Fruit fly (Drosophila melanogaster) whole organism, embryonic: ENCODE results near the gene CG10300.

ENCODE experiments used
- Antp ChIP-seq: fragments of 200-800 bp; sonication (Bioruptor generic); optimal IDR thresholded peaks from 3 replicates; lab custom pipeline; 2016; ENCODE audit warnings: missing biosample characterization, missing genetic modification characterization
- C15 ChIP-seq: fragments of 200-800 bp; sonication (Bioruptor generic); IDR thresholded peaks from 3 replicates; pipeline ENCODE4 v1.3.6; 2022; ENCODE audit warnings: missing biosample characterization, missing genetic modification characterization
- CG10209 ChIP-seq: fragments of 200-800 bp; sonication (Bioruptor generic); optimal IDR thresholded peaks from 3 replicates; lab custom pipeline; 2017; ENCODE audit warnings: missing biosample characterization, mild to moderate bottlenecking, missing genetic modification characterization, missing genetic modification reagents
- CG11696 ChIP-seq: fragments of 200-800 bp; sonication (Bioruptor generic); IDR thresholded peaks from 2 replicates; pipeline ENCODE4 v1.3.6; 2022; ENCODE audit warnings: missing biosample characterization, missing genetic modification characterization
- CG12659 ChIP-seq: fragments of 200-800 bp; sonication (Bioruptor generic); optimal IDR thresholded peaks from 3 replicates; lab custom pipeline; 2017; ENCODE audit warnings: mild to moderate bottlenecking, missing biosample characterization, missing genetic modification reagents, missing genetic modification characterization
- CG13624 ChIP-seq: fragments of 200-800 bp; sonication (Bioruptor generic); optimal IDR thresholded peaks from 2 replicates; lab custom pipeline; 2016; ENCODE audit warnings: missing biosample characterization, missing genetic modification characterization
- CG1647 ChIP-seq: fragments of 200-800 bp; sonication (Bioruptor generic); optimal IDR thresholded peaks from 3 replicates; lab custom pipeline; 2016; ENCODE audit warnings: missing biosample characterization, missing genetic modification characterization
- CG17385 ChIP-seq: fragments of 200-800 bp; sonication (Bioruptor generic); optimal IDR thresholded peaks from 3 replicates; lab custom pipeline; 2018; ENCODE audit warnings: missing biosample characterization, mild to moderate bottlenecking, missing genetic modification characterization
- CG18764 ChIP-seq: fragments of 200-800 bp; sonication (Bioruptor generic); optimal IDR thresholded peaks from 3 replicates; lab custom pipeline; 2016; ENCODE audit warnings: missing biosample characterization, missing genetic modification characterization
- CG2678 ChIP-seq: fragments of 200-800 bp; sonication (Bioruptor generic); optimal IDR thresholded peaks from 3 replicates; lab custom pipeline; 2019; ENCODE audit warnings: missing biosample characterization, mild to moderate bottlenecking, missing genetic modification characterization, moderate library complexity
- CG30020 ChIP-seq: fragments of 200-800 bp; optimal IDR thresholded peaks from 2 replicates; lab custom pipeline; 2019; ENCODE audit warnings: missing biosample characterization, mild to moderate bottlenecking, missing genetic modification characterization, moderate library complexity
- CG3065 ChIP-seq: fragments of 200-800 bp; sonication (Bioruptor generic); optimal IDR thresholded peaks from 2 replicates; lab custom pipeline; 2016; ENCODE audit warnings: missing biosample characterization, missing genetic modification characterization
- CG3726 ChIP-seq: fragments of 200-800 bp; sonication (Bioruptor generic); IDR thresholded peaks from 3 replicates; pipeline ENCODE4, ENCODE4 v1.3.6; 2022; ENCODE audit warnings: missing biosample characterization, missing genetic modification characterization
- CG3838 ChIP-seq: fragments of 200-800 bp; sonication (Bioruptor generic); optimal IDR thresholded peaks from 3 replicates; lab custom pipeline; 2016; ENCODE audit warnings: missing biosample characterization, missing genetic modification characterization
- CG3995 ChIP-seq: fragments of 200-800 bp; sonication (Bioruptor generic); optimal IDR thresholded peaks from 3 replicates; lab custom pipeline; 2016; ENCODE audit warnings: missing biosample characterization, missing genetic modification characterization
- CG4328 ChIP-seq: fragments of 200-800 bp; sonication (Bioruptor generic); optimal IDR thresholded peaks from 3 replicates; lab custom pipeline; 2017; ENCODE audit warnings: missing biosample characterization, missing genetic modification reagents, missing genetic modification characterization
- CG4404 ChIP-seq: fragments of 200-800 bp; sonication (Bioruptor generic); IDR thresholded peaks from 2 replicates; pipeline ENCODE4 v1.3.6; 2022; ENCODE audit warnings: missing biosample characterization, missing genetic modification characterization
- CG5953 ChIP-seq: fragments of 200-800 bp; sonication (Bioruptor generic); IDR thresholded peaks from 2 replicates; pipeline ENCODE4 v1.3.6; 2022; ENCODE audit warnings: missing biosample characterization, missing genetic modification characterization
- CG6175 ChIP-seq: fragments of 200-800 bp; sonication (Bioruptor generic); IDR thresholded peaks from 3 replicates; pipeline ENCODE4 v1.3.6; 2022; ENCODE audit warnings: missing biosample characterization, missing genetic modification characterization
- CG6654 ChIP-seq: fragments of 200-800 bp; sonication (Bioruptor generic); optimal IDR thresholded peaks from 2 replicates; lab custom pipeline; 2017; ENCODE audit warnings: missing biosample characterization, mild to moderate bottlenecking, missing genetic modification characterization
- CG6689 ChIP-seq: fragments of 200-800 bp; sonication (Bioruptor generic); IDR thresholded peaks from 2 replicates; pipeline ENCODE4 v1.3.6; 2022; ENCODE audit warnings: missing biosample characterization, missing genetic modification characterization
- CG6791 ChIP-seq: fragments of 200-800 bp; sonication (Bioruptor generic); IDR thresholded peaks from 3 replicates; pipeline ENCODE4 v1.3.6; 2022; ENCODE audit warnings: missing biosample characterization, missing genetic modification characterization; ENCODE audit not compliant: partially characterized antibody
- CG7271 ChIP-seq: fragments of 200-800 bp; sonication (Bioruptor generic); optimal IDR thresholded peaks from 2 replicates; lab custom pipeline; 2018; ENCODE audit warnings: missing biosample characterization, mild to moderate bottlenecking, missing genetic modification characterization, moderate library complexity
- CG7745 ChIP-seq: fragments of 200-800 bp; sonication (Bioruptor generic); optimal IDR thresholded peaks from 2 replicates; lab custom pipeline; 2018; ENCODE audit warnings: missing biosample characterization, mild to moderate bottlenecking, missing genetic modification characterization, moderate library complexity
- CG9797 ChIP-seq: fragments of 200-800 bp; sonication (Bioruptor generic); optimal IDR thresholded peaks from 3 replicates; lab custom pipeline; 2018; ENCODE audit warnings: missing biosample characterization, mild to moderate bottlenecking, missing genetic modification characterization
- CG9932 ChIP-seq: fragments of 200-800 bp; sonication (Bioruptor generic); IDR thresholded peaks from 2 replicates; pipeline ENCODE4 v1.3.6; 2022; ENCODE audit warnings: missing biosample characterization, missing genetic modification characterization
- Camta ChIP-seq: fragments of 200-800 bp; sonication (Bioruptor generic); optimal IDR thresholded peaks from 2 replicates; lab custom pipeline; 2016; ENCODE audit warnings: missing biosample characterization, missing genetic modification characterization
- Doc3 ChIP-seq: fragments of 200-800 bp; sonication (Bioruptor generic); IDR thresholded peaks from 3 replicates; pipeline ENCODE4 v1.3.6; 2022; ENCODE audit warnings: missing biosample characterization, missing genetic modification characterization; ENCODE audit not compliant: partially characterized antibody
- HHEX ChIP-seq: fragments of 200-800 bp; sonication (Bioruptor generic); optimal IDR thresholded peaks from 3 replicates; lab custom pipeline; 2017; ENCODE audit warnings: missing biosample characterization, mild to moderate bottlenecking, missing genetic modification characterization, missing genetic modification reagents
- Hand ChIP-seq: fragments of 200-800 bp; sonication (Bioruptor generic); optimal IDR thresholded peaks from 2 replicates; lab custom pipeline; 2017; ENCODE audit warnings: mild to moderate bottlenecking, missing biosample characterization, missing genetic modification reagents, missing genetic modification characterization
- Hr3 ChIP-seq: fragments of 200-800 bp; sonication (Bioruptor generic); optimal IDR thresholded peaks from 3 replicates; lab custom pipeline; 2016; ENCODE audit warnings: missing biosample characterization, missing genetic modification characterization
- Hr39 ChIP-seq: fragments of >200 bp; optimal IDR thresholded peaks from 2 replicates; lab custom pipeline; 2017
- Max ChIP-seq: fragments of 200-800 bp; sonication (Bioruptor generic); optimal IDR thresholded peaks from 2 replicates; lab custom pipeline; 2016; ENCODE audit warnings: missing biosample characterization, mild to moderate bottlenecking, missing genetic modification characterization
- Nf-YA ChIP-seq: fragments of 200-800 bp; sonication (Bioruptor generic); IDR thresholded peaks from 2 replicates; pipeline ENCODE4 v1.3.6; 2022; ENCODE audit warnings: missing biosample characterization, missing genetic modification characterization
- Pdp1 ChIP-seq, 2 experiments: fragments of 200-800 bp; sonication (Bioruptor generic); optimal IDR thresholded peaks; 3 replicates each; lab custom pipeline; 2016; ENCODE audit warnings: missing biosample characterization in 2 of 2, missing genetic modification characterization in 2 of 2, mild to moderate bottlenecking in 1 of 2, moderate library complexity in 1 of 2
- Rx ChIP-seq: fragments of 200-800 bp; sonication (Bioruptor generic); IDR thresholded peaks from 2 replicates; pipeline ENCODE4 v1.3.6; 2022; ENCODE audit warnings: missing biosample characterization, missing genetic modification characterization
- cad ChIP-seq: fragments of >200 bp; optimal IDR thresholded peaks from 2 replicates; lab custom pipeline; 2017; ENCODE audit warnings: missing biosample characterization, missing genetic modification characterization
- disco-r ChIP-seq: fragments of 200-800 bp; sonication (Bioruptor generic); optimal IDR thresholded peaks from 2 replicates; lab custom pipeline; 2016; ENCODE audit warnings: missing biosample characterization, missing genetic modification characterization
- emc ChIP-seq: fragments of 200-800 bp; sonication (Bioruptor generic); optimal IDR thresholded peaks from 2 replicates; lab custom pipeline; 2016; ENCODE audit warnings: missing biosample characterization, missing genetic modification characterization
- gem ChIP-seq: fragments of 200-800 bp; sonication (Bioruptor generic); optimal IDR thresholded peaks from 2 replicates; lab custom pipeline; 2019; ENCODE audit warnings: missing biosample characterization, mild to moderate bottlenecking, missing genetic modification characterization, moderate library complexity
- nerfin-1 ChIP-seq: fragments of 200-800 bp; sonication (Bioruptor generic); optimal IDR thresholded peaks from 3 replicates; lab custom pipeline; 2019; ENCODE audit warnings: missing biosample characterization, mild to moderate bottlenecking, missing genetic modification characterization, moderate library complexity
- row ChIP-seq: fragments of 200-800 bp; sonication (Bioruptor generic); IDR thresholded peaks from 3 replicates; pipeline ENCODE4 v1.3.6; 2022; ENCODE audit warnings: missing biosample characterization, missing genetic modification characterization
- sc ChIP-seq, 3 experiments: fragments of >200 bp in 2 of 3; fragments of 200-800 bp in 1 of 3; sonication (Bioruptor generic) in 1 of 3; optimal IDR thresholded peaks; 2 replicates in 2 of 3; 3 replicates in 1 of 3; lab custom pipeline; 2017; ENCODE audit warnings: mild to moderate bottlenecking in 1 of 3, missing biosample characterization in 1 of 3, missing genetic modification characterization in 1 of 3, missing genetic modification reagents in 1 of 3
- sens-2 ChIP-seq: fragments of 200-800 bp; sonication (Bioruptor generic); IDR thresholded peaks from 2 replicates; pipeline ENCODE4 v1.3.6; 2022; ENCODE audit warnings: missing biosample characterization, missing genetic modification characterization
- shn ChIP-seq: fragments of 200-800 bp; sonication (Bioruptor generic); optimal IDR thresholded peaks from 3 replicates; lab custom pipeline; 2016; ENCODE audit warnings: missing biosample characterization, missing genetic modification characterization
- sima ChIP-seq: fragments of 200-800 bp; sonication (Bioruptor generic); optimal IDR thresholded peaks from 2 replicates; lab custom pipeline; 2016; ENCODE audit warnings: missing biosample characterization, missing genetic modification characterization
- ssp ChIP-seq: fragments of 200-800 bp; sonication (Bioruptor generic); IDR thresholded peaks from 2 replicates; pipeline ENCODE4 v1.3.6; 2022; ENCODE audit warnings: missing biosample characterization, missing genetic modification characterization
- unc-4 ChIP-seq: fragments of 200-800 bp; sonication (Bioruptor generic); IDR thresholded peaks from 2 replicates; pipeline ENCODE4 v1.3.6; 2022; ENCODE audit warnings: missing biosample characterization, missing genetic modification characterization; ENCODE audit not compliant: partially characterized antibody
- vnd ChIP-seq: fragments of 200-800 bp; sonication (Bioruptor generic); IDR thresholded peaks from 3 replicates; pipeline ENCODE4 v1.3.6; 2022; ENCODE audit warnings: missing biosample characterization, missing genetic modification characterization; ENCODE audit not compliant: partially characterized antibody

CG10300 gene

DNA sequence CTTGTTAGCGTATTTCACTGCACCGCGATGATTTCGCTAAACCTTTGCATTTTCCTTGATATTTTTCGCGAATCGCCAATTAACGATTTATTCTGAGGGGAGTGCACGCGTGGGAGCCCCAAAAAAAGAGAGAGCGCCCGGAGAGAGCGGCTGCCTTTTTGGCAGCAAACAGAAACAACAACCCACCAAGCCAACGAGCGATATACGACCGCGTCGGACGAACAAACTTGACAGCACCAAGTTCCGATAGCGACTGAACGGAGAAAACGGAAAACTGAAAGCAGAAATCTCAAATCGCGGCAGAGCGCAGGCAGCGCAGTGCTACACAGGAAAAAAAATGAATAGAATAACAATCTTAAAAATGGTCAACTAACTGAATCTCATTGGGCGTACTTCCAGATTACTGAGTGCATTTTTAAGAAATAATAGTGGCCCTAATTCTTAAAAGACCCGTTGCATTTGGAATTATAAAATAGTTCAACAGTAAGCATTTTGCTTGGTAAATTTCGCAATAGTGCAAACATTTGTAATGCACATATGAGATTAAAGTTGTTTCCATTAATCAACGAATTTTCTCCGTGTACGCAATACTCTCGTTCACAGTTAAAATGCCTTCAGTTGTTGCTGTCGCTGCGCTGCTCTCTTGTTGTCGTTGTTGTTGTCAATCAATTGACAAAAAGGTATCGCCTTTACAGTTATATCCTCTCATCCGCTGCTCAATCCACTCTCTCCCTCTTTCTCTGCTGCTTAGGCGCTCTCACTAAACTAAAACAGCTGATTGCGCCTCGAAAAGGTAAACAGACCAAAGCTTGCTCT, 41.7 kb upstream of the CG10300 start, which contains the start of gene CG31145 (continued):
- peak; percentile 100 for TF ChIP-seq Hr3
- TF ChIP-seq C15 (GFP tag; lab: Robert Waterston, UW): peak; percentile 97
- TF ChIP-seq unc-4 (GFP tag; lab: Robert Waterston, UW): 0 out of 2 replicates have a peak, but pooled peaks have one; percentile 15
- TF ChIP-seq Hr39 (lab: Kevin White, UChicago): no peak
- TF ChIP-seq vnd (GFP tag; lab: Robert Waterston, UW): no peak
- peak; percentile 99 for TF ChIP-seq CG3065 (GFP tag; lab: Kevin White, UChicago)
- TF ChIP-seq CG6689 (GFP tag; lab: Robert Waterston, UW): peak; percentile 99
- peak; percentile 100 for TF ChIP-seq shn (GFP tag; lab: Kevin White, UChicago)
- peak; percentile 100 for TF ChIP-seq Max
- TF ChIP-seq Rx: peak; percentile 98
- TF ChIP-seq CG3726: peak; percentile 99
- TF ChIP-seq Camta (GFP tag; lab: Kevin White, UChicago): peak; percentile 100
- peak; percentile 100 for TF ChIP-seq CG12659 (GFP tag; lab: Kevin White, UChicago)
- TF ChIP-seq CG7271: peak; percentile 92
- TF ChIP-seq Nf-YA (GFP tag; lab: Robert Waterston, UW): peak; percentile 98
- peak; percentile 92 for TF ChIP-seq CG30020 (tag; lab: Kevin White, UChicago)
- TF ChIP-seq CG1647 (GFP tag; lab: Kevin White, UChicago): peak; percentile 99
- peak; percentile 99 for TF ChIP-seq Hand (GFP tag; lab: Kevin White, UChicago)
- peak; percentile 96 for TF ChIP-seq CG3838 (GFP tag; lab: Kevin White, UChicago)
- TF ChIP-seq CG9797 (GFP tag; lab: Kevin White, UChicago): peak; percentile 73
- peak; percentile 98 for TF ChIP-seq CG4328
- TF ChIP-seq CG3995: peak; percentile 89
- TF ChIP-seq disco-r (GFP tag; lab: Kevin White, UChicago): peak; percentile 99
- peak; percentile 93 for TF ChIP-seq CG11696 (GFP tag; lab: Robert Waterston, UW)
- peak; percentile 98 for TF ChIP-seq CG5953 (GFP tag; lab: Robert Waterston, UW)
- TF ChIP-seq CG18764 (GFP tag; lab: Kevin White, UChicago): peak; percentile 99
- peak; percentile 99 for TF ChIP-seq Antp (GFP tag; lab: Kevin White, UChicago)
- peak; percentile 98 for TF ChIP-seq CG4404 (GFP tag; lab: Robert Waterston, UW)
- peak; percentile 95 for TF ChIP-seq ssp (GFP tag; lab: Robert Waterston, UW)
- peak; percentile 98 for TF ChIP-seq CG9932 (GFP tag; lab: Robert Waterston, UW)
- TF ChIP-seq CG17385: peak; percentile 99
- peak; percentile 100 for TF ChIP-seq CG13624
- peak; percentile 96 for TF ChIP-seq CG6654 (GFP tag; lab: Kevin White, UChicago)
- peak; percentile 99 to 100 for TF ChIP-seq Pdp1 (GFP tag; optimal IDR thresholded peaks at IDR 0.05; lab: Kevin White, UChicago)
- peak; percentile 98 for TF ChIP-seq CG6175 (GFP tag; lab: Robert Waterston, UW)
- TF ChIP-seq CG2678 (tag; lab: Kevin White, UChicago): peak; percentile 100
- TF ChIP-seq CG6791 (GFP tag; lab: Robert Waterston, UW): no peak
- TF ChIP-seq row (GFP tag; lab: Robert Waterston, UW): peak; percentile 99
- peak; percentile 100 for TF ChIP-seq gem (tag; lab: Kevin White, UChicago)
- TF ChIP-seq CG10209: peak; percentile 100
- TF ChIP-seq Doc3 (GFP tag; lab: Robert Waterston, UW): no peak
- TF ChIP-seq CG7745 (tag; lab: Kevin White, UChicago): peak; percentile 37
- peak; percentile 98 for TF ChIP-seq nerfin-1 (tag; lab: Kevin White, UChicago)
- no peak for TF ChIP-seq sc (optimal IDR thresholded peaks at IDR 0.05; lab: Kevin White, UChicago)
- peak; percentile 99 for TF ChIP-seq sc (GFP tag; optimal IDR thresholded peaks at IDR 0.05; lab: Kevin White, UChicago)
- peak; percentile 99 for TF ChIP-seq emc
- peak; percentile 95 for TF ChIP-seq sens-2
- no peak for TF ChIP-seq cad (GFP tag; lab: Kevin White, UChicago)
- TF ChIP-seq HHEX (GFP tag; lab: Kevin White, UChicago): peak; percentile 99
- TF ChIP-seq sima: peak; percentile 98
